Worm (Caenorhabditis elegans) whole organism, mixed stage, embryonic: Measurements from ENCODE around the gene ida-1.

Experiments
- ceh-43 ChIP-seq: fragments of 200-800 bp; sonication (Bioruptor generic); optimal IDR thresholded peaks from 2 replicates; lab custom pipeline; 2018; ENCODE audit warnings: mild to moderate bottlenecking, missing genetic modification characterization, moderate library complexity, missing compliant biosample characterization
- ces-1 ChIP-seq: fragments of 150-350 bp; optimal IDR thresholded peaks from 2 replicates; lab custom pipeline; 2014; ENCODE audit warnings: missing biosample characterization, missing genetic modification reagents, missing genetic modification characterization
- ham-2 ChIP-seq: fragments of 200-800 bp; sonication (Bioruptor generic); optimal IDR thresholded peaks from 2 replicates; lab custom pipeline; 2018; ENCODE audit warnings: mild to moderate bottlenecking, missing genetic modification characterization, missing compliant biosample characterization
- lin-13 ChIP-seq: fragments of 150-350 bp; optimal IDR thresholded peaks from 2 replicates; lab custom pipeline; 2014; ENCODE audit warnings: missing biosample characterization, missing genetic modification characterization
- lsy-2 ChIP-seq: fragments of 150-350 bp; optimal IDR thresholded peaks from 2 replicates; lab custom pipeline; 2014; ENCODE audit warnings: missing biosample characterization, missing genetic modification characterization
- mep-1 ChIP-seq: fragments of 150-350 bp; optimal IDR thresholded peaks from 2 replicates; lab custom pipeline; 2017; ENCODE audit warnings: missing biosample characterization, missing genetic modification reagents, missing genetic modification characterization, inconsistent platforms
- nhr-237 ChIP-seq: fragments of 150-350 bp; optimal IDR thresholded peaks from 2 replicates; lab custom pipeline; 2014; ENCODE audit warnings: missing biosample characterization, missing genetic modification characterization
- nhr-28 ChIP-seq: fragments of 150-350 bp; optimal IDR thresholded peaks from 2 replicates; lab custom pipeline; 2014; ENCODE audit warnings: missing biosample characterization, missing genetic modification characterization
- pha-4 ChIP-seq: fragments of 150-350 bp; optimal IDR thresholded peaks from 2 replicates; lab custom pipeline; 2018; ENCODE audit warnings: missing biosample characterization, missing genetic modification reagents, missing genetic modification characterization
- snpc-4 ChIP-seq: fragments of 150-350 bp; optimal IDR thresholded peaks from 2 replicates; lab custom pipeline; 2014; ENCODE audit warnings: missing biosample characterization, missing genetic modification characterization
- unc-39 ChIP-seq: fragments of 150-350 bp; optimal IDR thresholded peaks from 2 replicates; lab custom pipeline; 2014; ENCODE audit warnings: missing biosample characterization, missing genetic modification characterization
- unc-62 ChIP-seq: fragments of 150-350 bp; optimal IDR thresholded peaks from 2 replicates; lab custom pipeline; 2014; ENCODE audit warnings: missing biosample characterization, missing genetic modification reagents, missing genetic modification characterization

ce11 chrIII:5717173-5717748, 38.1 kb upstream of the ida-1 start:
- TF ChIP-seq nhr-237 (no peak), unc-62 (GFP tag; lab: Kevin White, UChicago) (no peak), snpc-4 (tag; lab: Kevin White, UChicago) (no peak), nhr-28 (tag; lab: Kevin White, UChicago) (no peak), lsy-2 (tag; lab: Kevin White, UChicago) (no peak), ceh-43 (GFP tag; lab: Kevin White, UChicago) (no peak), mep-1 (no peak), ces-1 (GFP tag; lab: Kevin White, UChicago) (no peak), lin-13 (no peak), unc-39 (tag; lab: Kevin White, UChicago) (no peak), ham-2 (GFP tag; lab: Kevin White, UChicago) (no peak), pha-4 (no peak)
